Fruit fly (Drosophila melanogaster): ENCODE data around the gene Set2.

Set2 gene

dm6 chrX:13373239-13374153 lies 39.5 kb upstream of the Set2 start (continued):
- TF ChIP-seq CG7368 (GFP tag; optimal IDR thresholded peaks at IDR 0.05) (peak; percentile 82), fd85E (GFP tag; optimal IDR thresholded peaks at IDR 0.05) (peak; percentile 41), Blimp-1 (GFP tag; optimal IDR thresholded peaks at IDR 0.05) (peak; percentile 65), achi (GFP tag; optimal IDR thresholded peaks at IDR 0.05) (peak; percentile 88), ss (GFP tag; optimal IDR thresholded peaks at IDR 0.05) (peak; percentile 72 to 86), spab (GFP tag; optimal IDR thresholded peaks at IDR 0.05) (peak; percentile 80), OdsH (GFP tag; optimal IDR thresholded peaks at IDR 0.05) (peak; percentile 88), Ets96B (tag; optimal IDR thresholded peaks at IDR 0.05) (peak; percentile 81), Eip93F (GFP tag; optimal IDR thresholded peaks at IDR 0.05) (peak; percentile 3), CG10669 (GFP tag; optimal IDR thresholded peaks at IDR 0.05) (peak; percentile 85), CG8119 (GFP tag; IDR thresholded peaks at IDR 0.05) (peak; percentile 84), fkh (GFP tag; optimal IDR thresholded peaks at IDR 0.05) (peak; percentile 71), CG1621 (tag; optimal IDR thresholded peaks at IDR 0.05) (peak; percentile 80), topi (GFP tag; optimal IDR thresholded peaks at IDR 0.05) (peak; percentile 85), CG32006 (GFP tag; optimal IDR thresholded peaks at IDR 0.05) (peak; percentile 89), net (GFP tag; optimal IDR thresholded peaks at IDR 0.05) (peak; percentile 91), Eip75B (GFP tag; optimal IDR thresholded peaks at IDR 0.05) (peak; percentile 61), CG6854 (GFP tag; optimal IDR thresholded peaks at IDR 0.05) (peak; percentile 79), CG8319 (GFP tag; optimal IDR thresholded peaks at IDR 0.05) (peak; percentile 81), CG3032 (tag; optimal IDR thresholded peaks at IDR 0.05) (peak; percentile 82), cyc (GFP tag; optimal IDR thresholded peaks at IDR 0.05) (peak; percentile 84), Ets21C (GFP tag; optimal IDR thresholded peaks at IDR 0.05) (peak; percentile 66), Sox102F (GFP tag; optimal IDR thresholded peaks at IDR 0.05) (peak; percentile 84), Sox14 (GFP tag; optimal IDR thresholded peaks at IDR 0.05) (peak; percentile 80), Smox (GFP tag; optimal IDR thresholded peaks at IDR 0.05) (peak; percentile 88), Hr4 (GFP tag; optimal IDR thresholded peaks at IDR 0.05) (peak; percentile 50), CG11902 (GFP tag; optimal IDR thresholded peaks at IDR 0.05) (peak; percentile 72), CG15336 (GFP tag; IDR thresholded peaks at IDR 0.05) (peak; percentile 86), CG6163 (GFP tag; IDR thresholded peaks at IDR 0.05) (peak; percentile 81), esn (GFP tag; optimal IDR thresholded peaks at IDR 0.05) (peak; percentile 91), vri (GFP tag; optimal IDR thresholded peaks at IDR 0.05) (peak; percentile 79), acj6 (GFP tag; optimal IDR thresholded peaks at IDR 0.05) (peak; percentile 70), dsx (GFP tag; optimal IDR thresholded peaks at IDR 0.05; ENCODE audit: poor library complexity, severe bottlenecking) (peak; percentile 89), Eip78C (GFP tag) (peak; percentile 96), CG8632 (GFP tag; optimal IDR thresholded peaks at IDR 0.05) (peak; percentile 91), lz (GFP tag; optimal IDR thresholded peaks at IDR 0.05) (peak; percentile 83), CG31627 (GFP tag; optimal IDR thresholded peaks at IDR 0.05) (peak; percentile 77), svp (GFP tag) (peak; percentile 94), CG34406 (GFP tag; optimal IDR thresholded peaks at IDR 0.05) (peak; percentile 90), CG9139 (GFP tag; optimal IDR thresholded peaks at IDR 0.05) (peak; percentile 73), CG16779 (tag; optimal IDR thresholded peaks at IDR 0.05) (peak; percentile 55)

dm6 chrX:13374154-13374536 lies 38.9 kb upstream of the Set2 start:
- no peak for TF ChIP-seq fd85E (GFP tag; optimal IDR thresholded peaks at IDR 0.05)
- no peak for TF ChIP-seq pdm3 (GFP tag; optimal IDR thresholded peaks at IDR 0.05)
- TF ChIP-seq Hr4 (GFP tag; optimal IDR thresholded peaks at IDR 0.05): no peak
- no peak for TF ChIP-seq Gug (GFP tag; IDR thresholded peaks at IDR 0.05)
- no peak for TF ChIP-seq Sox14 (GFP tag; optimal IDR thresholded peaks at IDR 0.05)
- no peak for TF ChIP-seq Eip75B (GFP tag; optimal IDR thresholded peaks at IDR 0.05)
- no peak for TF ChIP-seq Lpt (GFP tag; optimal IDR thresholded peaks at IDR 0.05)
- TF ChIP-seq CG10631 (GFP tag; optimal IDR thresholded peaks at IDR 0.05): no peak
- TF ChIP-seq CG8119 (GFP tag; IDR thresholded peaks at IDR 0.05): no peak
- no peak for TF ChIP-seq lz (GFP tag; optimal IDR thresholded peaks at IDR 0.05)
- TF ChIP-seq CG7368 (GFP tag; optimal IDR thresholded peaks at IDR 0.05): no peak
- TF ChIP-seq CG4318 (GFP tag; optimal IDR thresholded peaks at IDR 0.05): no peak
- TF ChIP-seq Sox102F (GFP tag; optimal IDR thresholded peaks at IDR 0.05): no peak

Measured in whole organism, prepupa.